Worm (Caenorhabditis elegans) whole organism, young adult: ENCODE measurements around the gene Y45F10D.14.

ENCODE experiments used
- B0019.2 ChIP-seq: fragments of 200-800 bp; sonication (Bioruptor generic); conservative IDR thresholded peaks from 2 replicates; pipeline ENCODE4 v1.3.6; 2022; ENCODE audit warnings: missing genetic modification reagents, missing genetic modification characterization, missing compliant biosample characterization
- B0035.1 ChIP-seq: sonication (generic microtip); optimal IDR thresholded peaks from 2 replicates; lab custom pipeline; 2016; ENCODE audit warnings: missing genetic modification characterization, mild to moderate bottlenecking, missing compliant biosample characterization, missing genotype, missing genetic modification reagents
- B0261.1 ChIP-seq: sonication (generic microtip); optimal IDR thresholded peaks from 2 replicates; lab custom pipeline; 2016; ENCODE audit warnings: mild to moderate bottlenecking, missing genetic modification characterization, moderate library complexity, missing compliant biosample characterization
- F10E7.11 ChIP-seq: sonication (generic microtip); optimal IDR thresholded peaks from 2 replicates; lab custom pipeline; 2017; ENCODE audit warnings: mild to moderate bottlenecking, missing genetic modification characterization, moderate library complexity, missing compliant biosample characterization
- F39B2.1 ChIP-seq: fragments of 200-800 bp; sonication (Bioruptor generic); IDR thresholded peaks from 2 replicates; pipeline ENCODE4 v1.3.6; 2022; ENCODE audit warnings: missing genetic modification reagents, missing genetic modification characterization, missing compliant biosample characterization
- F55B11.4 ChIP-seq: sonication (generic microtip); optimal IDR thresholded peaks from 2 replicates; lab custom pipeline; 2016; ENCODE audit warnings: missing compliant biosample characterization, missing genetic modification characterization, borderline replicate concordance; ENCODE audit not compliant: insufficient read depth
- F57C9.4 ChIP-seq: sonication (generic microtip); optimal IDR thresholded peaks from 2 replicates; lab custom pipeline; 2017; ENCODE audit warnings: mild to moderate bottlenecking, missing genetic modification characterization, missing compliant biosample characterization
- K12H6.12 ChIP-seq: fragments of 200-800 bp; sonication (Bioruptor generic); optimal IDR thresholded peaks from 2 replicates; lab custom pipeline; 2018; ENCODE audit warnings: mild to moderate bottlenecking, missing genetic modification characterization, missing compliant biosample characterization
- ZK185.1 ChIP-seq: sonication (generic microtip); optimal IDR thresholded peaks from 2 replicates; lab custom pipeline; 2016; ENCODE audit warnings: mild to moderate bottlenecking, missing genetic modification characterization, missing compliant biosample characterization; ENCODE audit not compliant: poor library complexity, severe bottlenecking
- akir-1 ChIP-seq: fragments of 200-800 bp; sonication (Bioruptor generic); optimal IDR thresholded peaks from 2 replicates; lab custom pipeline; 2018; ENCODE audit warnings: mild to moderate bottlenecking, missing genetic modification characterization, moderate library complexity, missing compliant biosample characterization
- ama-1 ChIP-seq, 3 experiments: fragments of 150-350 bp in 1 of 3; sonication (generic microtip) in 2 of 3; optimal IDR thresholded peaks; 2 replicates each; lab custom pipeline; 2014 to 2018; ENCODE audit warnings: missing biosample characterization in 2 of 3, missing genetic modification characterization in 2 of 3, missing genetic modification reagents in 2 of 3
- atf-7 ChIP-seq: sonication (generic microtip); optimal IDR thresholded peaks from 2 replicates; lab custom pipeline; 2017; ENCODE audit warnings: mild to moderate bottlenecking, missing genetic modification characterization, missing compliant biosample characterization
- attf-5 ChIP-seq: fragments of 200-800 bp; sonication (Bioruptor generic); optimal IDR thresholded peaks from 2 replicates; lab custom pipeline; 2018; ENCODE audit warnings: mild to moderate bottlenecking, missing genetic modification characterization, missing compliant biosample characterization
- bed-2 ChIP-seq: fragments of 200-800 bp; sonication (Bioruptor generic); IDR thresholded peaks from 2 replicates; pipeline ENCODE4 v1.3.6; 2022; ENCODE audit warnings: missing genetic modification reagents, missing genetic modification characterization, missing compliant biosample characterization
- ccch-3 ChIP-seq: fragments of 200-800 bp; sonication (Bioruptor generic); optimal IDR thresholded peaks from 2 replicates; lab custom pipeline; 2018; ENCODE audit warnings: mild to moderate bottlenecking, missing genetic modification characterization, missing compliant biosample characterization
- ceh-100 ChIP-seq: fragments of 200-800 bp; sonication (Bioruptor generic); IDR thresholded peaks from 2 replicates; pipeline ENCODE4 v1.3.6; 2022; ENCODE audit warnings: missing genetic modification reagents, missing genetic modification characterization, missing compliant biosample characterization
- ceh-27 ChIP-seq: fragments of 200-800 bp; sonication (Bioruptor generic); optimal IDR thresholded peaks from 2 replicates; lab custom pipeline; 2018; ENCODE audit warnings: mild to moderate bottlenecking, missing genetic modification characterization, moderate library complexity, missing compliant biosample characterization
- die-1 ChIP-seq: sonication (generic microtip); optimal IDR thresholded peaks from 2 replicates; lab custom pipeline; 2016; ENCODE audit warnings: missing genotype, mild to moderate bottlenecking, missing genetic modification characterization, missing compliant biosample characterization
- dox-1 ChIP-seq: fragments of 200-800 bp; sonication (Bioruptor generic); IDR thresholded peaks from 2 replicates; pipeline ENCODE4 v1.3.6; 2022; ENCODE audit warnings: missing genetic modification reagents, missing genetic modification characterization, missing compliant biosample characterization
- egl-18 ChIP-seq: fragments of 200-800 bp; sonication (Bioruptor generic); IDR thresholded peaks from 2 replicates; pipeline ENCODE4 v1.3.6; 2022; ENCODE audit warnings: missing genetic modification reagents, missing genetic modification characterization, missing compliant biosample characterization
- gei-17 ChIP-seq: fragments of 200-800 bp; sonication (Bioruptor generic); optimal IDR thresholded peaks from 2 replicates; lab custom pipeline; 2018; ENCODE audit warnings: mild to moderate bottlenecking, missing genetic modification characterization, missing compliant biosample characterization
- hmg-1.2 ChIP-seq: fragments of 200-800 bp; sonication (Bioruptor generic); IDR thresholded peaks from 2 replicates; pipeline ENCODE4 v1.3.6; 2022; ENCODE audit warnings: missing genetic modification reagents, missing genetic modification characterization, missing compliant biosample characterization
- hrde-1 ChIP-seq: sonication (generic microtip); optimal IDR thresholded peaks from 2 replicates; lab custom pipeline; 2016; ENCODE audit warnings: missing genetic modification characterization, mild to moderate bottlenecking, missing compliant biosample characterization, moderate library complexity, missing genotype, missing genetic modification reagents, borderline replicate concordance
- let-607 ChIP-seq, 2 experiments: fragments of 200-800 bp in 1 of 2; sonication (Bioruptor generic) in 1 of 2; sonication (generic microtip) in 1 of 2; optimal IDR thresholded peaks; 2 replicates each; lab custom pipeline; 2016 to 2018; ENCODE audit warnings: mild to moderate bottlenecking in 2 of 2, missing compliant biosample characterization in 2 of 2, missing genetic modification characterization in 2 of 2, moderate library complexity in 2 of 2, missing genotype in 1 of 2
- lin-26 ChIP-seq: fragments of 200-800 bp; sonication (Bioruptor generic); IDR thresholded peaks from 2 replicates; pipeline ENCODE4 v1.3.6; 2022; ENCODE audit warnings: missing genetic modification reagents, missing genetic modification characterization, missing compliant biosample characterization
- lin-54 ChIP-seq: fragments of 200-800 bp; sonication (Bioruptor generic); optimal IDR thresholded peaks from 2 replicates; lab custom pipeline; 2018; ENCODE audit warnings: mild to moderate bottlenecking, missing genetic modification characterization, missing compliant biosample characterization
- lir-1 ChIP-seq: fragments of 200-800 bp; sonication (Bioruptor generic); conservative IDR thresholded peaks from 2 replicates; pipeline ENCODE4 v1.3.6; 2022; ENCODE audit warnings: missing genetic modification reagents, missing genetic modification characterization, missing compliant biosample characterization
- lsl-1 ChIP-seq: fragments of 200-800 bp; sonication (Bioruptor generic); optimal IDR thresholded peaks from 2 replicates; lab custom pipeline; 2018; ENCODE audit warnings: mild to moderate bottlenecking, missing genetic modification characterization, moderate library complexity, missing compliant biosample characterization
- madf-3 ChIP-seq: fragments of 200-800 bp; sonication (Bioruptor generic); IDR thresholded peaks from 2 replicates; pipeline ENCODE4 v1.3.6; 2022; ENCODE audit warnings: missing genetic modification reagents, missing genetic modification characterization, missing compliant biosample characterization
- mcd-1 ChIP-seq: fragments of 200-800 bp; sonication (Bioruptor generic); IDR thresholded peaks from 2 replicates; pipeline ENCODE4 v1.3.6; 2022; ENCODE audit warnings: missing genetic modification reagents, missing genetic modification characterization, missing compliant biosample characterization
- mel-28 ChIP-seq: sonication (generic microtip); optimal IDR thresholded peaks from 2 replicates; lab custom pipeline; 2016; ENCODE audit warnings: borderline replicate concordance, mild to moderate bottlenecking, missing genetic modification characterization, missing compliant biosample characterization
- nhr-179 ChIP-seq: sonication (generic microtip); optimal IDR thresholded peaks from 2 replicates; lab custom pipeline; 2016; ENCODE audit warnings: mild to moderate bottlenecking, missing genetic modification characterization, missing compliant biosample characterization
- nhr-80 ChIP-seq: sonication (generic microtip); optimal IDR thresholded peaks from 2 replicates; lab custom pipeline; 2016; ENCODE audit warnings: missing genetic modification characterization, missing compliant biosample characterization
- sea-2 ChIP-seq: fragments of 200-800 bp; sonication (Bioruptor generic); IDR thresholded peaks from 2 replicates; pipeline ENCODE4 v1.3.6; 2022; ENCODE audit warnings: missing genetic modification characterization, missing compliant biosample characterization
- snpc-1.1 ChIP-seq: sonication (generic microtip); optimal IDR thresholded peaks from 2 replicates; lab custom pipeline; 2017; ENCODE audit warnings: missing genetic modification characterization, mild to moderate bottlenecking, missing compliant biosample characterization, antibody characterized with exemption, moderate library complexity, missing genotype, missing genetic modification reagents; ENCODE audit not compliant: insufficient read depth
- snpc-4 ChIP-seq, 5 experiments: fragments of 150-350 bp in 1 of 5; sonication (generic microtip) in 4 of 5; optimal IDR thresholded peaks; 2 replicates each; lab custom pipeline; 2014 to 2018; ENCODE audit warnings: missing genetic modification characterization in 5 of 5, missing biosample characterization in 3 of 5, antibody characterized with exemption in 2 of 5, mild to moderate bottlenecking in 2 of 5, missing compliant biosample characterization in 2 of 5, missing genotype in 2 of 5, moderate library complexity in 2 of 5, missing genetic modification reagents in 1 of 5
- somi-1 ChIP-seq: fragments of 200-800 bp; sonication (Bioruptor generic); optimal IDR thresholded peaks from 2 replicates; lab custom pipeline; 2018; ENCODE audit warnings: mild to moderate bottlenecking, missing genetic modification characterization, missing compliant biosample characterization
- tbp1 ChIP-seq: fragments of 200-800 bp; sonication (Bioruptor generic); optimal IDR thresholded peaks from 2 replicates; lab custom pipeline; 2018; ENCODE audit warnings: mild to moderate bottlenecking, missing genetic modification characterization, missing compliant biosample characterization
- tbx-9 ChIP-seq: sonication (generic microtip); optimal IDR thresholded peaks from 2 replicates; lab custom pipeline; 2016; ENCODE audit warnings: borderline replicate concordance, missing genetic modification characterization, inconsistent platforms, missing compliant biosample characterization
- unc-62 ChIP-seq: fragments of 150-350 bp; optimal IDR thresholded peaks from 2 replicates; lab custom pipeline; 2014; ENCODE audit warnings: missing biosample characterization, missing genetic modification reagents, missing genetic modification characterization
- zim-3 ChIP-seq: sonication (generic microtip); optimal IDR thresholded peaks from 2 replicates; lab custom pipeline; 2017; ENCODE audit warnings: mild to moderate bottlenecking, missing genetic modification characterization, moderate library complexity, missing compliant biosample characterization
- ztf-18 ChIP-seq: sonication (generic microtip); optimal IDR thresholded peaks from 2 replicates; lab custom pipeline; 2016; ENCODE audit warnings: missing genotype, mild to moderate bottlenecking, missing genetic modification characterization, missing compliant biosample characterization
- ztf-6 ChIP-seq: fragments of 200-800 bp; sonication (Bioruptor generic); IDR thresholded peaks from 2 replicates; pipeline ENCODE4 v1.3.6; 2022; ENCODE audit warnings: missing genetic modification reagents, missing genetic modification characterization, missing compliant biosample characterization

Gene Y45F10D.14

ce11 chrIV:13788652-13789051 is 19.0 kb downstream of the Y45F10D.14 start, which contains the start of the genes sas-6 and Y45F10D.7 (continued):
- TF ChIP-seq K12H6.12 (tag; lab: Kevin White, UChicago) = no peak
- no peak for TF ChIP-seq tbx-9 (tag; lab: Kevin White, UChicago)
- TF ChIP-seq madf-3 (GFP tag; lab: Robert Waterston, UW) = no peak
- TF ChIP-seq zim-3 (tag; lab: Kevin White, UChicago) = no peak
- TF ChIP-seq F57C9.4 = no peak
- no peak for TF ChIP-seq snpc-1.1
- TF ChIP-seq ama-1 (optimal IDR thresholded peaks at IDR 0.05; lab: Kevin White, UChicago) = no peak
- TF ChIP-seq ama-1 (GFP tag; optimal IDR thresholded peaks at IDR 0.05; lab: Kevin White, UChicago) = no peak
- TF ChIP-seq ceh-100 = no peak
- peak; percentile 23 for TF ChIP-seq ztf-18 (tag; lab: Kevin White, UChicago)
- TF ChIP-seq mel-28 = no peak
- no peak for TF ChIP-seq gei-17
- peak; percentile 87 for TF ChIP-seq lin-54 (GFP tag; lab: Kevin White, UChicago)
- TF ChIP-seq lin-26 (GFP tag; lab: Robert Waterston, UW) = no peak
- TF ChIP-seq ztf-6 (GFP tag; lab: Robert Waterston, UW) = no peak
- TF ChIP-seq sea-2 (GFP tag; lab: Robert Waterston, UW) = no peak
- no peak for TF ChIP-seq lir-1 (GFP tag; lab: Robert Waterston, UW)
- TF ChIP-seq hrde-1 (tag; lab: Kevin White, UChicago) = no peak
- TF ChIP-seq tbp1 (GFP tag; lab: Kevin White, UChicago) = peak; percentile 62
- no peak for TF ChIP-seq let-607 (tag; optimal IDR thresholded peaks at IDR 0.05; lab: Kevin White, UChicago)
- peak; percentile 91 for TF ChIP-seq lsl-1 (GFP tag; lab: Kevin White, UChicago)
- TF ChIP-seq bed-2 (GFP tag; lab: Robert Waterston, UW) = no peak
- TF ChIP-seq die-1 = no peak
- TF ChIP-seq F39B2.1 (GFP tag; lab: Robert Waterston, UW) = no peak
- no peak for TF ChIP-seq B0035.1 (tag; lab: Kevin White, UChicago)
- TF ChIP-seq somi-1 = no peak
- TF ChIP-seq ccch-3 (GFP tag; lab: Kevin White, UChicago) = no peak
- TF ChIP-seq hmg-1.2 (GFP tag; lab: Robert Waterston, UW) = peak; percentile 38; the same call in 1 of the 2 replicates
- no peak for TF ChIP-seq egl-18
- TF ChIP-seq akir-1 = no peak
- TF ChIP-seq B0019.2 (GFP tag; lab: Robert Waterston, UW) = peak; percentile 33; the same call in 1 of the 2 replicates
- TF ChIP-seq nhr-179 (tag; lab: Kevin White, UChicago) = no peak
- TF ChIP-seq F55B11.4 = no peak
- no peak for TF ChIP-seq F10E7.11 (tag; lab: Kevin White, UChicago)
- TF ChIP-seq nhr-80 = no peak
- no peak for TF ChIP-seq atf-7 (tag; lab: Kevin White, UChicago)
- TF ChIP-seq ZK185.1 (tag; lab: Kevin White, UChicago) = peak; percentile 36
- 0 out of 2 replicates have a peak, but pooled peaks have one; percentile 30 for TF ChIP-seq mcd-1
- no peak for TF ChIP-seq B0261.1 (tag; lab: Kevin White, UChicago)
- TF ChIP-seq, all 124 proteins: peak for 30

- TF ChIP-seq attf-5 (GFP tag; lab: Kevin White, UChicago) (peak; percentile 73), ceh-27 (GFP tag; lab: Kevin White, UChicago) (no peak), dox-1 (GFP tag; lab: Robert Waterston, UW) (0 out of 2 replicates have a peak, but pooled peaks have one; percentile 15), ztf-18 (tag; lab: Kevin White, UChicago) (peak; percentile 48), F39B2.1 (GFP tag; lab: Robert Waterston, UW) (no peak), snpc-4 (GFP tag; optimal IDR thresholded peaks at IDR 0.05; lab: Kevin White, UChicago) (no peak), snpc-4 (tag; optimal IDR thresholded peaks at IDR 0.05; lab: Kevin White, UChicago) (peak in 1 of 4 experiments; percentile 60), nhr-80 (peak; percentile 66), tbp1 (GFP tag; lab: Kevin White, UChicago) (peak; percentile 4), unc-62 (no peak), die-1 (no peak)
These were observed 20.9 kb downstream of the Y45F10D.14 start, which contains the start of gene icap-1 for ce11 chrIV:13786690-13787089. Gene icap-1, minus strand, starts transcription at chrIV:13786961.
